Worm (Caenorhabditis elegans): ENCODE measurements around the gene set-17.

DNA sequence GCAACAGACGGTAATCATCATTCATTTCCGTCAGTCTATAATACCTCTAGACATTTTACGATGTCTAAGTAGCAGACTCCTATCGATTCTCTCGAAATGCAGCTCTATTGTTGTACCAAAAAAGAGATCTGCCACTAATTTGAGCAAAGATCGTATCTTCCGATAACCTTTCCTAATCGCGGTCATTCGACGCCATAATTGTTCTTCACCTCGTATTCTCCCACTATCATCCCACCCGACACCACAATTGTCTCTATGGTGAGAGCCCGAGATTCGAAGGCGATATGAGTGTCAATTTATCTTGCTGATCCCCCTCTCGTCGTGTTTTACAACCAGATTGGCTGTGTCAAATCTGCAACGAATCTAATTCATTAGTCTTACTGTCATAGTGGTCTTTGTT is 44.9 kb downstream of the set-17 start:
- TF ChIP-seq ceh-36 (tag; optimal IDR thresholded peaks at IDR 0.05) (no peak), ama-1 (optimal IDR thresholded peaks at IDR 0.05) (no peak), scrt-1 (GFP tag; IDR thresholded peaks at IDR 0.05) (no peak)

All from whole organism, early embryonic.